Fruit fly (Drosophila melanogaster) whole organism, embryonic: ENCODE measurements around the gene pyx.

Experiments
- Abd-B ChIP-seq: fragments of 200-800 bp; sonication (Bioruptor generic); optimal IDR thresholded peaks from 2 replicates; lab custom pipeline; 2018; ENCODE audit warnings: missing biosample characterization, mild to moderate bottlenecking, missing genetic modification characterization, moderate library complexity
- Ada2b ChIP-seq: fragments of 200-800 bp; sonication (Bioruptor generic); IDR thresholded peaks from 2 replicates; pipeline ENCODE4 v1.3.6; 2022; ENCODE audit warnings: missing biosample characterization, missing genetic modification characterization
- Aef1 ChIP-seq: fragments of 200-800 bp; sonication (Bioruptor generic); IDR thresholded peaks from 3 replicates; pipeline ENCODE4 v1.3.6; 2022; ENCODE audit warnings: missing biosample characterization, missing genetic modification characterization
- Bteb2 ChIP-seq: fragments of 200-800 bp; sonication (Bioruptor generic); optimal IDR thresholded peaks from 2 replicates; lab custom pipeline; 2016; ENCODE audit warnings: missing biosample characterization, missing genetic modification characterization
- C15 ChIP-seq: fragments of 200-800 bp; sonication (Bioruptor generic); IDR thresholded peaks from 3 replicates; pipeline ENCODE4 v1.3.6; 2022; ENCODE audit warnings: missing biosample characterization, missing genetic modification characterization
- CG10274 ChIP-seq: fragments of 200-800 bp; sonication (Bioruptor generic); optimal IDR thresholded peaks from 3 replicates; lab custom pipeline; 2017; ENCODE audit warnings: missing biosample characterization, mild to moderate bottlenecking, missing genetic modification characterization
- CG10366 ChIP-seq: fragments of 200-800 bp; sonication (Bioruptor generic); IDR thresholded peaks from 2 replicates; pipeline ENCODE4 v1.3.6; 2022; ENCODE audit warnings: missing biosample characterization, missing genetic modification characterization
- CG12659 ChIP-seq: fragments of 200-800 bp; sonication (Bioruptor generic); optimal IDR thresholded peaks from 3 replicates; lab custom pipeline; 2017; ENCODE audit warnings: mild to moderate bottlenecking, missing biosample characterization, missing genetic modification reagents, missing genetic modification characterization
- CG13424 ChIP-seq: fragments of 200-800 bp; sonication (Bioruptor generic); optimal IDR thresholded peaks from 2 replicates; lab custom pipeline; 2019; ENCODE audit warnings: missing biosample characterization, mild to moderate bottlenecking, missing genetic modification characterization, moderate library complexity
- CG14667 ChIP-seq: fragments of 200-800 bp; sonication (Bioruptor generic); IDR thresholded peaks from 2 replicates; pipeline ENCODE4 v1.3.6; 2022; ENCODE audit warnings: missing biosample characterization, missing genetic modification characterization
- CG17328 ChIP-seq: fragments of 200-800 bp; sonication (Bioruptor generic); IDR thresholded peaks from 2 replicates; pipeline ENCODE4 v1.3.6; 2022; ENCODE audit warnings: missing biosample characterization, missing genetic modification characterization
- CG17612 ChIP-seq: fragments of 200-800 bp; sonication (Bioruptor generic); IDR thresholded peaks from 2 replicates; pipeline ENCODE4 v1.3.6; 2022; ENCODE audit warnings: missing biosample characterization, missing genetic modification characterization
- CG18619 ChIP-seq: fragments of 200-800 bp; sonication (Bioruptor generic); optimal IDR thresholded peaks from 3 replicates; lab custom pipeline; 2017; ENCODE audit warnings: missing biosample characterization, mild to moderate bottlenecking, missing genetic modification characterization
- CG6272 ChIP-seq: fragments of 200-800 bp; sonication (Bioruptor generic); IDR thresholded peaks from 2 replicates; pipeline ENCODE4 v1.3.6; 2022; ENCODE audit warnings: missing biosample characterization, missing genetic modification characterization
- CG7271 ChIP-seq: fragments of 200-800 bp; sonication (Bioruptor generic); optimal IDR thresholded peaks from 2 replicates; lab custom pipeline; 2018; ENCODE audit warnings: missing biosample characterization, mild to moderate bottlenecking, missing genetic modification characterization, moderate library complexity
- CG7372 ChIP-seq: fragments of 200-800 bp; sonication (Bioruptor generic); IDR thresholded peaks from 2 replicates; pipeline ENCODE4 v1.3.6; 2022; ENCODE audit warnings: missing biosample characterization, missing genetic modification characterization
- CG7839 ChIP-seq: fragments of 200-800 bp; sonication (Bioruptor generic); optimal IDR thresholded peaks from 3 replicates; lab custom pipeline; 2018; ENCODE audit warnings: missing biosample characterization, mild to moderate bottlenecking, missing genetic modification characterization, moderate library complexity
- CG7987 ChIP-seq: fragments of 200-800 bp; sonication (Bioruptor generic); optimal IDR thresholded peaks from 2 replicates; lab custom pipeline; 2018; ENCODE audit warnings: missing biosample characterization, mild to moderate bottlenecking, missing genetic modification characterization, moderate library complexity
- CG8290 ChIP-seq, 3 experiments: fragments of 200-800 bp; sonication (Bioruptor generic); optimal IDR thresholded peaks; 2 replicates each; lab custom pipeline; 2016 to 2019; ENCODE audit warnings: missing biosample characterization in 3 of 3, missing genetic modification characterization in 3 of 3, mild to moderate bottlenecking in 2 of 3, moderate library complexity in 1 of 3
- CG8924 ChIP-seq: fragments of 200-800 bp; optimal IDR thresholded peaks from 3 replicates; lab custom pipeline; 2019; ENCODE audit warnings: missing biosample characterization, mild to moderate bottlenecking, missing genetic modification characterization, moderate library complexity
- CG9437 ChIP-seq: fragments of 200-800 bp; sonication (Bioruptor generic); optimal IDR thresholded peaks from 2 replicates; lab custom pipeline; 2018; ENCODE audit warnings: missing biosample characterization, mild to moderate bottlenecking, missing genetic modification characterization
- E2f1 ChIP-seq: fragments of 200-800 bp; sonication (Bioruptor generic); IDR thresholded peaks from 2 replicates; pipeline ENCODE4 v1.3.6; 2022; ENCODE audit warnings: missing biosample characterization, missing genetic modification characterization
- Kr ChIP-seq: fragments of 200-800 bp; sonication (Bioruptor generic); optimal IDR thresholded peaks from 2 replicates; lab custom pipeline; 2017; ENCODE audit warnings: missing biosample characterization, mild to moderate bottlenecking, missing genetic modification characterization
- Lim3 ChIP-seq: fragments of 200-800 bp; sonication (Bioruptor generic); IDR thresholded peaks from 2 replicates; pipeline ENCODE4 v1.3.6; 2022; ENCODE audit warnings: missing biosample characterization, missing genetic modification characterization
- NC2β ChIP-seq: fragments of 200-800 bp; sonication (Bioruptor generic); optimal IDR thresholded peaks from 2 replicates; lab custom pipeline; 2016; ENCODE audit warnings: missing biosample characterization, missing genetic modification characterization
- Oli ChIP-seq: fragments of 200-800 bp; sonication (Bioruptor generic); optimal IDR thresholded peaks from 2 replicates; lab custom pipeline; 2018; ENCODE audit warnings: missing biosample characterization, mild to moderate bottlenecking, missing genetic modification characterization, moderate library complexity
- Pdp1 ChIP-seq, 2 experiments: fragments of 200-800 bp; sonication (Bioruptor generic); optimal IDR thresholded peaks; 3 replicates each; lab custom pipeline; 2016; ENCODE audit warnings: missing biosample characterization in 2 of 2, missing genetic modification characterization in 2 of 2, mild to moderate bottlenecking in 1 of 2, moderate library complexity in 1 of 2
- Stat92E ChIP-seq, 3 experiments: fragments of >200 bp in 2 of 3; fragments of 200-800 bp in 1 of 3; sonication (Bioruptor generic) in 1 of 3; optimal IDR thresholded peaks; 2 replicates each; lab custom pipeline; 2017 to 2019; ENCODE audit warnings: missing biosample characterization in 3 of 3, missing genetic modification characterization in 3 of 3, mild to moderate bottlenecking in 1 of 3, moderate library complexity in 1 of 3
- aop ChIP-seq: fragments of 200-800 bp; sonication (Bioruptor generic); IDR thresholded peaks from 2 replicates; pipeline ENCODE4 v1.3.6; 2022; ENCODE audit warnings: missing biosample characterization, missing genetic modification characterization
- ap ChIP-seq: fragments of 200-800 bp; sonication (Bioruptor generic); IDR thresholded peaks from 2 replicates; pipeline ENCODE4 v1.3.6; 2022; ENCODE audit warnings: missing biosample characterization, missing genetic modification characterization
- bbx ChIP-seq: fragments of 200-800 bp; sonication (Bioruptor generic); IDR thresholded peaks from 2 replicates; pipeline ENCODE4 v1.3.6; 2022; ENCODE audit warnings: missing biosample characterization, missing genetic modification characterization; ENCODE audit not compliant: partially characterized antibody
- bowl ChIP-seq: fragments of 200-800 bp; sonication (Bioruptor generic); IDR thresholded peaks from 2 replicates; pipeline ENCODE4 v1.3.6; 2022; ENCODE audit warnings: missing biosample characterization, missing genetic modification characterization
- chinmo ChIP-seq: fragments of 200-800 bp; sonication (Bioruptor generic); IDR thresholded peaks from 4 replicates; pipeline ENCODE4 v1.3.6; 2022; ENCODE audit warnings: missing biosample characterization, missing genetic modification characterization; ENCODE audit not compliant: partially characterized antibody
- ci ChIP-seq: fragments of 200-800 bp; sonication (Bioruptor generic); IDR thresholded peaks from 3 replicates; pipeline ENCODE4 v1.3.6; 2022; ENCODE audit warnings: missing biosample characterization, missing genetic modification characterization
- croc ChIP-seq: fragments of 200-800 bp; sonication (Bioruptor generic); conservative IDR thresholded peaks from 3 replicates; pipeline ENCODE4 v1.3.6; 2022; ENCODE audit warnings: missing biosample characterization, missing genetic modification characterization
- dpn ChIP-seq, 2 experiments: fragments of 200-800 bp; sonication (Bioruptor generic); optimal IDR thresholded peaks; 3 replicates each; lab custom pipeline; 2016; ENCODE audit warnings: missing biosample characterization in 2 of 2, missing genetic modification characterization in 2 of 2
- fru ChIP-seq: fragments of >200 bp; optimal IDR thresholded peaks from 2 replicates; lab custom pipeline; 2017
- gt ChIP-seq: fragments of 200-800 bp; sonication (Bioruptor generic); IDR thresholded peaks from 2 replicates; pipeline ENCODE4 v1.3.6; 2022; ENCODE audit warnings: missing biosample characterization, missing genetic modification characterization
- hbn ChIP-seq: fragments of 200-800 bp; sonication (Bioruptor generic); IDR thresholded peaks from 2 replicates; pipeline ENCODE4 v1.3.6; 2022; ENCODE audit warnings: missing biosample characterization, missing genetic modification characterization; ENCODE audit not compliant: partially characterized antibody
- insv ChIP-seq, 2 experiments: fragments of 200-800 bp; sonication (Bioruptor generic); optimal IDR thresholded peaks; 3 replicates each; lab custom pipeline; 2016 to 2018; ENCODE audit warnings: missing biosample characterization in 2 of 2, missing genetic modification characterization in 2 of 2
- kni ChIP-seq: fragments of 200-800 bp; sonication (Bioruptor generic); optimal IDR thresholded peaks from 3 replicates; lab custom pipeline; 2017; ENCODE audit warnings: mild to moderate bottlenecking, missing biosample characterization, missing genetic modification reagents, missing genetic modification characterization
- lbe ChIP-seq: fragments of 200-800 bp; sonication (Bioruptor generic); optimal IDR thresholded peaks from 2 replicates; lab custom pipeline; 2016; ENCODE audit warnings: missing biosample characterization, mild to moderate bottlenecking, missing genetic modification characterization
- lilli ChIP-seq: fragments of 200-800 bp; sonication (Bioruptor generic); optimal IDR thresholded peaks from 3 replicates; lab custom pipeline; 2016; ENCODE audit warnings: missing biosample characterization, missing genetic modification characterization
- maf-S ChIP-seq: fragments of 200-800 bp; sonication (Bioruptor generic); optimal IDR thresholded peaks from 2 replicates; lab custom pipeline; 2016; ENCODE audit warnings: missing biosample characterization, missing genetic modification characterization
- mirr ChIP-seq: fragments of 200-800 bp; sonication (Bioruptor generic); optimal IDR thresholded peaks from 3 replicates; lab custom pipeline; 2018; ENCODE audit warnings: missing biosample characterization, mild to moderate bottlenecking, missing genetic modification characterization
- odd ChIP-seq: fragments of 200-800 bp; sonication (Bioruptor generic); optimal IDR thresholded peaks from 2 replicates; lab custom pipeline; 2017; ENCODE audit warnings: missing biosample characterization, mild to moderate bottlenecking, missing genetic modification characterization
- slbo ChIP-seq: fragments of 200-800 bp; sonication (Bioruptor generic); IDR thresholded peaks from 2 replicates; pipeline ENCODE4 v1.3.6; 2022; ENCODE audit warnings: missing biosample characterization, missing genetic modification characterization
- tup ChIP-seq: fragments of 200-800 bp; sonication (Bioruptor generic); optimal IDR thresholded peaks from 2 replicates; lab custom pipeline; 2016; ENCODE audit warnings: missing biosample characterization, mild to moderate bottlenecking, missing genetic modification characterization, moderate library complexity
- yki ChIP-seq: fragments of >200 bp; optimal IDR thresholded peaks from 3 replicates; lab custom pipeline; 2018

The pyx gene

DNA sequence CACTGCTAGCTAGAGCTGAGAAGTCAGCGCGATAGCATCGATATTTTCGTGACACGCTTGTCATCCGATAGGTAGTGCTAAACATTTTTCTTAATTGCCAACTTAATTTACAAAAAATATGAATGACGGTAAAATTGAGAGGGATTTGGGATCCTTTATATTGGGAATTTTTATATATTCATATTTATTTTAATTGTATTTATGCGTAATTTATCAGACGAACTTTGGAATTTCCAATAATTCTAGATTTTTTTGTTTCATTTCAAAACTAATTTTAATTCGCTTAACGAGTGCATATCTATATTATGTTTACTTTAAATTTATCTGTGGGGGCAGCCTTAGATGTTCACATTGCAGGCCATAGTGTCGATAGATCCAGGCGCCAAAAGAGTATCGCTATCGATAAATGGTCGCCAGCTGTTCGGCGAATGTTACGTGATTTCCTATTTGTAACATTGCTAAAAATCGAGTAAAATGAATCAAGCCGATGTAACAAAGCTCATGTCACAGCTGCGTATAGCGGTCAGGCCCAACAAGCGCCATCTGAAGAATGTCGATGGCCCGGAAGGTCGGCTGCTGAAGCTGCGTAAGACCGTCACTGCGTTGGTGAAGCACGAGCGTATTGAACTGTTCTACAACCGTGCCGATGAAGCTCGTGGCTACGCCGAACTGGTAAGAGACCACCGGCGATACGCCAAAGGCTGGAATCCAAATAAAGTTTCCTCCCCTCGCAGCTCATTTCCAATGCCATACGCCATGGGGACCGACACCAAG is 41.7 kb upstream of the pyx start, which contains the start of the genes Tudor-SN and mRpL17 (continued):
- 0 out of 3 replicates have a peak, but pooled peaks have one; percentile 5 for TF ChIP-seq ci (GFP tag; lab: Robert Waterston, UW)
- peak; percentile 30 for TF ChIP-seq CG8924 (tag; lab: Kevin White, UChicago)
- TF ChIP-seq NC2β (GFP tag; lab: Kevin White, UChicago), result peak; percentile 6
- TF ChIP-seq kni, result no peak
- TF ChIP-seq CG10366 (GFP tag; lab: Robert Waterston, UW), result no peak
- no peak for TF ChIP-seq tup (GFP tag; lab: Kevin White, UChicago)
- TF ChIP-seq CG6272, result peak; percentile 67; the same call in 1 of the 2 replicates
- TF ChIP-seq hbn (GFP tag; lab: Robert Waterston, UW), result peak; percentile 85
- peak; percentile 55 for TF ChIP-seq CG13424
- TF ChIP-seq croc (GFP tag; lab: Robert Waterston, UW), result no peak
- TF ChIP-seq CG17328 (GFP tag; lab: Robert Waterston, UW), result 0 out of 2 replicates have a peak, but pooled peaks have one; percentile 27
- peak; percentile 42 for TF ChIP-seq lilli (GFP tag; lab: Kevin White, UChicago)
- no peak for TF ChIP-seq Kr (GFP tag; lab: Kevin White, UChicago)
- no peak for TF ChIP-seq Bteb2 (GFP tag; lab: Kevin White, UChicago)
- no peak for TF ChIP-seq CG14667 (GFP tag; lab: Robert Waterston, UW)
- no peak for TF ChIP-seq bowl (GFP tag; lab: Robert Waterston, UW)
- TF ChIP-seq ap (GFP tag; lab: Robert Waterston, UW), result no peak
- TF ChIP-seq CG7372, result no peak
- peak in 1 of 2 experiments; percentile 98 for TF ChIP-seq Pdp1 (GFP tag; optimal IDR thresholded peaks at IDR 0.05; lab: Kevin White, UChicago)
- no peak for TF ChIP-seq CG17612 (GFP tag; lab: Robert Waterston, UW)
- no peak for TF ChIP-seq fru
- TF ChIP-seq lbe (GFP tag; lab: Kevin White, UChicago), result peak; percentile 66
- TF ChIP-seq CG7271 (tag; lab: Kevin White, UChicago), result no peak
- TF ChIP-seq CG8290 (GFP tag; optimal IDR thresholded peaks at IDR 0.05; lab: Kevin White, UChicago), result peak; percentile 21
- TF ChIP-seq CG8290 (tag; optimal IDR thresholded peaks at IDR 0.05; lab: Kevin White, UChicago), result peak in 1 of 2 experiments; percentile 35
- peak; percentile 14 for TF ChIP-seq mirr (GFP tag; lab: Kevin White, UChicago)
- TF ChIP-seq dpn (GFP tag; optimal IDR thresholded peaks at IDR 0.05; lab: Kevin White, UChicago), result peak; percentile 7 to 37
- TF ChIP-seq Abd-B (GFP tag; lab: Kevin White, UChicago), result no peak
- TF ChIP-seq Lim3, result no peak
- TF ChIP-seq CG9437 (GFP tag; lab: Kevin White, UChicago), result peak; percentile 97
- no peak for TF ChIP-seq insv (GFP tag; optimal IDR thresholded peaks at IDR 0.05; lab: Kevin White, UChicago)
- no peak for TF ChIP-seq Aef1 (GFP tag; lab: Robert Waterston, UW)
- no peak for TF ChIP-seq yki (lab: Kevin White, UChicago)
- no peak for TF ChIP-seq Oli
- no peak for TF ChIP-seq C15 (GFP tag; lab: Robert Waterston, UW)
- no peak for TF ChIP-seq gt (GFP tag; lab: Robert Waterston, UW)
- peak; percentile 69 for TF ChIP-seq slbo (GFP tag; lab: Robert Waterston, UW)
- TF ChIP-seq CG12659, result peak; percentile 61
- no peak for TF ChIP-seq maf-S
- TF ChIP-seq aop (GFP tag; lab: Robert Waterston, UW), result no peak
- no peak for TF ChIP-seq CG10274 (GFP tag; lab: Kevin White, UChicago)
- TF ChIP-seq bbx (GFP tag; lab: Robert Waterston, UW), result peak; percentile 99
- TF ChIP-seq CG7839 (tag; lab: Kevin White, UChicago), result peak; percentile 16
- peak; percentile 23 for TF ChIP-seq CG18619 (GFP tag; lab: Kevin White, UChicago)
- TF ChIP-seq odd (GFP tag; lab: Kevin White, UChicago), result peak; percentile 28
- TF ChIP-seq CG7987 (GFP tag; lab: Kevin White, UChicago), result no peak
- no peak for TF ChIP-seq Stat92E (GFP tag; optimal IDR thresholded peaks at IDR 0.05; lab: Kevin White, UChicago)
- TF ChIP-seq E2f1 (GFP tag; lab: Robert Waterston, UW), result no peak
- TF ChIP-seq Ada2b (GFP tag; lab: Robert Waterston, UW), result 0 out of 2 replicates have a peak, but pooled peaks have one; percentile 1
- TF ChIP-seq chinmo (GFP tag; lab: Robert Waterston, UW), result peak; percentile 92; the same call in 2 of the 4 replicates
